Fruit fly (Drosophila melanogaster): ENCODE measurements around the gene Hpd.
A peak's percentile ranks its signal among the peaks of the same experiment; 100 is the strongest.

The Hpd gene

DNA sequence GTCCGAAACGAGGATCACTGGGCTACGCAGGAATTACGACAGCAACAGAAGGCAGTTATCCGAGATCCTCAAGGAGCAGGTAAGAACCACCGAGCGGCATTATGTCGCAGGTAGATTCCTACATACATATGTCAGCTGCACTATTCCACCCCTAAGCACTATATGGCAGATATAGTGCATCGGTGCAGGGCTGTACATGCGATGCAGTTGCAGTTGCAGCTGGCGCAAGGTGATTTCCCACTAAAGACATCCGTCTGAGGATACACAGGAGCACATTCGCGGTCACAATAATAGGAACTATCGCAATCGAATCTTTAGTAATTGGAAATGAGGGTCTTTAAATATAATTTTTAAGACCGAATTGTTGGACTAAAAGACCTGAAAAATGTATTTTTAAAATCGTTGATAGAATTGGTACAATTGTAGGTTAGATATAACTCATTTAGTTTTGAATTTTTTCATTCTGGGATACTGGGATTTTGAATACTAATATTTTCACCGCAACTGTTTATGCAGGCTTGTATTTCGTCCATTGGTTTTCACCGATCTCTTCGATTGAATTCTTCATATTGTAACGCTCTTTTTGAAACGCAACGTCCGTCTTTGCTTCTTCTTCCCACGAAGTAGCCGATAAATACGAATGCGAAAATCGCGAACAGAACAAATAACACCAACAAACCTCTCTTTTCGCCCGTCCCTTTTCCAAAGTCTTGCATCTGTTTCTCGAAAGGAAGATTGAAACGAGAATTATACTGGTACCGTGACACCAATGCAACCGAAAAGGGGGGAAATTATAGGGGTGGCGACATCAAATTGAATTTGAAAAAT, 36.8 kb downstream of the Hpd start:
- TF ChIP-seq achi (GFP tag; optimal IDR thresholded peaks at IDR 0.05) (peak; percentile 66), Ets21C (GFP tag; optimal IDR thresholded peaks at IDR 0.05) (peak; percentile 46), CG8119 (GFP tag; IDR thresholded peaks at IDR 0.05) (no peak), Ets96B (tag; optimal IDR thresholded peaks at IDR 0.05) (peak; percentile 83), CG11294 (GFP tag; IDR thresholded peaks at IDR 0.05) (no peak), lz (GFP tag; optimal IDR thresholded peaks at IDR 0.05) (peak; percentile 68), Eip78C (GFP tag) (peak; percentile 91), fkh (GFP tag; optimal IDR thresholded peaks at IDR 0.05) (no peak), spab (GFP tag; optimal IDR thresholded peaks at IDR 0.05) (peak; percentile 73), Lpt (GFP tag; optimal IDR thresholded peaks at IDR 0.05) (no peak), CG32006 (GFP tag; optimal IDR thresholded peaks at IDR 0.05) (no peak), fd59A (GFP tag; optimal IDR thresholded peaks at IDR 0.05) (peak; percentile 72), vri (GFP tag; optimal IDR thresholded peaks at IDR 0.05) (peak; percentile 49), Blimp-1 (GFP tag; optimal IDR thresholded peaks at IDR 0.05) (no peak), CG6854 (GFP tag; optimal IDR thresholded peaks at IDR 0.05) (no peak), net (GFP tag; optimal IDR thresholded peaks at IDR 0.05) (peak; percentile 17), CG34406 (GFP tag; optimal IDR thresholded peaks at IDR 0.05) (peak; percentile 60), CG16779 (tag; optimal IDR thresholded peaks at IDR 0.05) (peak; percentile 28), eg (GFP tag; IDR thresholded peaks at IDR 0.05) (no peak), esn (GFP tag; optimal IDR thresholded peaks at IDR 0.05) (peak; percentile 54), CG3919 (GFP tag; optimal IDR thresholded peaks at IDR 0.05) (peak; percentile 56), Hr39 (GFP tag; optimal IDR thresholded peaks at IDR 0.05) (peak; percentile 70), CG10669 (GFP tag; optimal IDR thresholded peaks at IDR 0.05) (peak; percentile 77), Smox (GFP tag; optimal IDR thresholded peaks at IDR 0.05) (peak; percentile 72), Hr38 (GFP tag; optimal IDR thresholded peaks at IDR 0.05) (no peak), CG15336 (GFP tag; IDR thresholded peaks at IDR 0.05) (peak; percentile 25; the same call in 1 of the 2 replicates), cyc (GFP tag; optimal IDR thresholded peaks at IDR 0.05) (peak; percentile 53), topi (GFP tag; optimal IDR thresholded peaks at IDR 0.05) (peak; percentile 60), CG4318 (GFP tag; optimal IDR thresholded peaks at IDR 0.05) (no peak), acj6 (GFP tag; optimal IDR thresholded peaks at IDR 0.05) (peak; percentile 73), CG6792 (GFP tag; optimal IDR thresholded peaks at IDR 0.05) (peak; percentile 72), CG10631 (GFP tag; optimal IDR thresholded peaks at IDR 0.05) (peak; percentile 39), dsx (GFP tag; optimal IDR thresholded peaks at IDR 0.05; ENCODE audit: poor library complexity, severe bottlenecking) (peak; percentile 86), Gug (GFP tag; IDR thresholded peaks at IDR 0.05) (no peak), CG7368 (GFP tag; optimal IDR thresholded peaks at IDR 0.05) (peak; percentile 55), OdsH (GFP tag; optimal IDR thresholded peaks at IDR 0.05) (peak; percentile 66), dac (GFP tag; optimal IDR thresholded peaks at IDR 0.05) (no peak), CG6808 (GFP tag; optimal IDR thresholded peaks at IDR 0.05) (peak; percentile 76), CG8632 (GFP tag; optimal IDR thresholded peaks at IDR 0.05) (peak; percentile 49), Sox15 (GFP tag; optimal IDR thresholded peaks at IDR 0.05) (peak; percentile 24), Eip93F (GFP tag; optimal IDR thresholded peaks at IDR 0.05) (peak; percentile 23), ss (GFP tag; optimal IDR thresholded peaks at IDR 0.05) (peak; percentile 55 to 86), CG31627 (GFP tag; optimal IDR thresholded peaks at IDR 0.05) (peak; percentile 64), Hr4 (GFP tag; optimal IDR thresholded peaks at IDR 0.05) (no peak), CG1621 (tag; optimal IDR thresholded peaks at IDR 0.05) (peak; percentile 75), CG11762 (GFP tag; optimal IDR thresholded peaks at IDR 0.05; ENCODE audit: insufficient read depth) (peak; percentile 46), Met (GFP tag; optimal IDR thresholded peaks at IDR 0.05) (peak; percentile 62), salr (GFP tag; optimal IDR thresholded peaks at IDR 0.05) (peak in 1 of 2 experiments; percentile 57), CG8319 (GFP tag; optimal IDR thresholded peaks at IDR 0.05) (peak; percentile 34), Sox102F (GFP tag; optimal IDR thresholded peaks at IDR 0.05) (peak; percentile 51)

All from whole organism, prepupa.